Fruit fly (Drosophila melanogaster): ENCODE data around the gene Cmpk.

Cmpk gene

DNA sequence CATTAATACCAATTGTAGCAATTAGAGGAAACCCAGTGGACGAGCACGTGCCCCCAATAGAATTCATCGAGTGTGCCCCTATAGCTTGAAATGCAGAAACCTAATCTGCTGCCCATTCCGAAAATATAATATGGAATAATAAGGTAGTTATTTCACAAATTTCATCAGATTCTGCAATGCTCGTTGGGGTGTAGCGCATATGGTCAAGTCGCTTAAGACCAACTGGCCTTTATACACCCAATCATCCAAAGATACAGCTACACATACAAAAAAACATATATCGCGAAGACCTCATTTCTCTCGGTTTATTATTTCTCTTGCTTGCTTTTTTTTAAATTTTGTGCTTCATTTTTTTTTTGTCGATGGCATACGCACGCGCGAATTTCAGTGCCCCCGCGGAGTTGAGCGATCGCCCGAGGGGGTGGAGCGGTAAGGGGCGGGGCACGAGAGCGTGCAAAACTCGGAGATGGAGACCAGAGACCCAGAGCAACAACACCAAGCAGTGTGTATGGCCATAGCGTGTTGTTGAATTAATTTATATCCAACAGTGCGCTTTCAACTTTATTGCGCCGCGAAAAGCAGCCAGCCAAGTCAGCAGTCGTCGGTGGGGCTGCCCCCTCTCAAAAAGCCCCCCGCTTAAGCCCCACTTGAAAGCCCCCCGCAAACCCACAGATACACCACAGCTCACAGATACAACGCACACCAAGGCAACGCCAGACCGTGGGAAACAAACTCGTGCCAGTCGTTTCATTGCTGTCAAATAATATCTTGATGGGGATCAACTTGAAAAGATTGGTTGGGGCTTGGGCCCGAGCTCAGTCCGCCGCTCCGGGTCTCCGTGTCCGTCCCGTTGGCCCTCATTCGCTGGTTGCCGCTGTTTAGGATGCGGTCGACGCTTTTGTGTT, 47.0 kb downstream of the Cmpk start (continued):
- TF ChIP-seq CG10959 (GFP tag; IDR thresholded peaks at IDR 0.05), result no peak
- TF ChIP-seq CG13624 (GFP tag; optimal IDR thresholded peaks at IDR 0.05), result peak; percentile 16
- no peak for TF ChIP-seq gem (tag; optimal IDR thresholded peaks at IDR 0.05)
- TF ChIP-seq sr (GFP tag; IDR thresholded peaks at IDR 0.05), result 0 out of 3 replicates have a peak, but pooled peaks have one; percentile 50
- 0 out of 3 replicates have a peak, but pooled peaks have one; percentile 18 for TF ChIP-seq gce (GFP tag; IDR thresholded peaks at IDR 0.05)
- peak; percentile 69 for TF ChIP-seq CG10274 (GFP tag; optimal IDR thresholded peaks at IDR 0.05)
- TF ChIP-seq ro (GFP tag; IDR thresholded peaks at IDR 0.05), result no peak
- TF ChIP-seq CG15011 (GFP tag; optimal IDR thresholded peaks at IDR 0.05), result no peak
- TF ChIP-seq CG6254 (GFP tag; optimal IDR thresholded peaks at IDR 0.05), result no peak
- TF ChIP-seq Rfx (GFP tag; IDR thresholded peaks at IDR 0.05), result no peak
- TF ChIP-seq Max (GFP tag; optimal IDR thresholded peaks at IDR 0.05), result no peak
- no peak for TF ChIP-seq wek (GFP tag; optimal IDR thresholded peaks at IDR 0.05)
- peak; percentile 82 for TF ChIP-seq pros (GFP tag; optimal IDR thresholded peaks at IDR 0.05)
- TF ChIP-seq Doc2 (GFP tag; IDR thresholded peaks at IDR 0.05), result no peak
- TF ChIP-seq CG17359 (tag; optimal IDR thresholded peaks at IDR 0.05), result no peak
- no peak for TF ChIP-seq HmgD (GFP tag; optimal IDR thresholded peaks at IDR 0.05)
- TF ChIP-seq ci (GFP tag; IDR thresholded peaks at IDR 0.05), result 0 out of 3 replicates have a peak, but pooled peaks have one; percentile 28
- TF ChIP-seq CG14441 (GFP tag; IDR thresholded peaks at IDR 0.05), result peak; percentile 22; the same call in 1 of the 2 replicates
- TF ChIP-seq danr (GFP tag; IDR thresholded peaks at IDR 0.05), result no peak
- TF ChIP-seq sug (tag; optimal IDR thresholded peaks at IDR 0.05), result peak; percentile 98
- no peak for TF ChIP-seq C15 (GFP tag; IDR thresholded peaks at IDR 0.05)
- TF ChIP-seq CG17829 (tag; optimal IDR thresholded peaks at IDR 0.05), result no peak
- TF ChIP-seq fd64A (GFP tag; optimal IDR thresholded peaks at IDR 0.05), result no peak
- TF ChIP-seq CG6175 (GFP tag; IDR thresholded peaks at IDR 0.05), result peak; percentile 67; the same call in 1 of the 3 replicates
- no peak for TF ChIP-seq Usf (GFP tag; optimal IDR thresholded peaks at IDR 0.05)
- no peak for TF ChIP-seq trh (GFP tag; optimal IDR thresholded peaks at IDR 0.05)
- no peak for TF ChIP-seq CG33557 (GFP tag; optimal IDR thresholded peaks at IDR 0.05)
- TF ChIP-seq CG12299 (tag; optimal IDR thresholded peaks at IDR 0.05), result no peak
- 0 out of 3 replicates have a peak, but pooled peaks have one; percentile 17 for TF ChIP-seq Opbp (GFP tag; IDR thresholded peaks at IDR 0.05; ENCODE audit: partially characterized antibody)
- peak; percentile 83 for TF ChIP-seq CG13894 (tag; optimal IDR thresholded peaks at IDR 0.05)
- no peak; the same call in 2 of the 3 replicates for TF ChIP-seq tgo (GFP tag; IDR thresholded peaks at IDR 0.05)
- TF ChIP-seq Hey (tag; optimal IDR thresholded peaks at IDR 0.05), result no peak
- TF ChIP-seq Aef1 (GFP tag; IDR thresholded peaks at IDR 0.05), result 0 out of 3 replicates have a peak, but pooled peaks have one; percentile 13
- no peak for TF ChIP-seq Pdp1 (GFP tag; optimal IDR thresholded peaks at IDR 0.05)
- no peak for TF ChIP-seq tio (GFP tag; optimal IDR thresholded peaks at IDR 0.05)
- no peak for TF ChIP-seq CG10431 (GFP tag; optimal IDR thresholded peaks at IDR 0.05)
- TF ChIP-seq CG10543 (GFP tag; optimal IDR thresholded peaks at IDR 0.05), result peak; percentile 91
- no peak for TF ChIP-seq CG2129 (GFP tag; IDR thresholded peaks at IDR 0.05; ENCODE audit: partially characterized antibody)
- TF ChIP-seq CG9932 (GFP tag; IDR thresholded peaks at IDR 0.05), result peak; percentile 18
- TF ChIP-seq CG5953 (GFP tag; IDR thresholded peaks at IDR 0.05), result no peak
- 0 out of 3 replicates have a peak, but pooled peaks have one; percentile 26 for TF ChIP-seq dysf (GFP tag; IDR thresholded peaks at IDR 0.05)
- TF ChIP-seq mirr (GFP tag; optimal IDR thresholded peaks at IDR 0.05), result peak; percentile 58
- peak; percentile 69 for TF ChIP-seq kni (GFP tag; optimal IDR thresholded peaks at IDR 0.05)
- TF ChIP-seq CG7786 (GFP tag; optimal IDR thresholded peaks at IDR 0.05), result no peak
- TF ChIP-seq wor (GFP tag; IDR thresholded peaks at IDR 0.05), result no peak
- no peak for TF ChIP-seq Ada2b (GFP tag; IDR thresholded peaks at IDR 0.05)
- TF ChIP-seq croc (GFP tag; conservative IDR thresholded peaks at IDR 0.05), result no peak
- no peak for TF ChIP-seq dmrt99B (tag; optimal IDR thresholded peaks at IDR 0.05)

Measured in whole organism, embryonic.